Fruit fly (Drosophila melanogaster): Measurements from ENCODE around the gene CG14273.

Gene CG14273

DNA sequence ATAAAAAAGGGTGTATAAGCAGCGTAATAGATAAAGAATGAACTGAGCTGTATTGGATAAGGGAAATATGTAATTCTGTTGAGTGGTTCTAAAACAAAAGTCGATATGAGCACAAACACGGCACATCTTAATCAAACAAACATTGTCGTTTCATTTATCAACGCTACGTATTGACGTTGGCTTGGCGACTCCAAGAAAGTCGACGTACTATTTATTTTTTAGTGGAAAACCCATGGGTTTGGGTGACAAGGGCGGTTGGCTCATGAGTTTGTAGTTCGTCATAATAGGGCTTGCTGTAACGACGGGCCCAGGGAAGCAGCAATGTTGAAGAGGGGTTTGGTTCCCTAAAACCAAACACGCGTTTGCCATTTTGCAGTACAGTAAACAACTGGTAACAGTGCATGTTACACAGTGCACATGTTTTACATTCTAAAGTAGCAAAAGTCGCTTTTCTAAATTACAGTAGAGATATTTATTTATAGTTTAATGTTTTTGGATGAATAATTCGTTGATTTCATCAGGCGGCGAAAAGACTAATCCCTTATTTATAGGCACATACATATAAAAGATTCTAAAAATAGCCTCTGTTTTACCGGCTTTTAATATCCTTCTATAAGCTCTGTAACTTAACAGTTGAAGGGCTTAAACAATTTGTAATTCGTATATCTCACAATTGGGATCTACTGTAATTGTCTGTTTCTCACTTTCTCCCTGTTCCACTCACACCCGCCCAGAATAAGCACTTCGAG is 18.9 kb downstream of the CG14273 start:
- peak; percentile 46 for TF ChIP-seq lz (GFP tag; optimal IDR thresholded peaks at IDR 0.05)
- peak; percentile 30 to 62 for TF ChIP-seq ss (GFP tag; optimal IDR thresholded peaks at IDR 0.05)
- peak; percentile 56 for TF ChIP-seq CG3032 (tag; optimal IDR thresholded peaks at IDR 0.05)
- TF ChIP-seq Hr4 (GFP tag; optimal IDR thresholded peaks at IDR 0.05): peak; percentile 80
- TF ChIP-seq CG4318 (GFP tag; optimal IDR thresholded peaks at IDR 0.05): peak; percentile 5
- TF ChIP-seq Sox102F (GFP tag; optimal IDR thresholded peaks at IDR 0.05): peak; percentile 66
- TF ChIP-seq Sox14 (GFP tag; optimal IDR thresholded peaks at IDR 0.05): peak; percentile 50
- TF ChIP-seq Sox15 (GFP tag; optimal IDR thresholded peaks at IDR 0.05): peak; percentile 40
- TF ChIP-seq CG7368 (GFP tag; optimal IDR thresholded peaks at IDR 0.05): no peak
- TF ChIP-seq Eip93F (GFP tag; optimal IDR thresholded peaks at IDR 0.05): no peak
- TF ChIP-seq CG10631 (GFP tag; optimal IDR thresholded peaks at IDR 0.05): peak; percentile 42
- no peak for TF ChIP-seq CG16779 (tag; optimal IDR thresholded peaks at IDR 0.05)
- TF ChIP-seq CG6854 (GFP tag; optimal IDR thresholded peaks at IDR 0.05): peak; percentile 5
- TF ChIP-seq cyc (GFP tag; optimal IDR thresholded peaks at IDR 0.05): peak; percentile 49
- TF ChIP-seq Eip75B (GFP tag; optimal IDR thresholded peaks at IDR 0.05): peak; percentile 62
- TF ChIP-seq eg (GFP tag; IDR thresholded peaks at IDR 0.05): peak; percentile 43; the same call in 2 of the 3 replicates
- TF ChIP-seq CG11294 (GFP tag; IDR thresholded peaks at IDR 0.05): peak; percentile 27; the same call in 1 of the 2 replicates
- TF ChIP-seq dsx (GFP tag; optimal IDR thresholded peaks at IDR 0.05; ENCODE audit: poor library complexity, severe bottlenecking): peak; percentile 28
- TF ChIP-seq dac (GFP tag; optimal IDR thresholded peaks at IDR 0.05): no peak
- peak; percentile 69 for TF ChIP-seq OdsH (GFP tag; optimal IDR thresholded peaks at IDR 0.05)
- TF ChIP-seq CG10669 (GFP tag; optimal IDR thresholded peaks at IDR 0.05): peak; percentile 32
- TF ChIP-seq Ets96B (tag; optimal IDR thresholded peaks at IDR 0.05): peak; percentile 17
- peak; percentile 47 for TF ChIP-seq net (GFP tag; optimal IDR thresholded peaks at IDR 0.05)
- TF ChIP-seq Blimp-1 (GFP tag; optimal IDR thresholded peaks at IDR 0.05): peak; percentile 41
- TF ChIP-seq CG8319 (GFP tag; optimal IDR thresholded peaks at IDR 0.05): peak; percentile 27
- peak; percentile 68 for TF ChIP-seq Hr39 (GFP tag; optimal IDR thresholded peaks at IDR 0.05)
- peak; percentile 20 for TF ChIP-seq CG11902 (GFP tag; optimal IDR thresholded peaks at IDR 0.05)
- TF ChIP-seq Eip78C (GFP tag): peak; percentile 91
- TF ChIP-seq salr (GFP tag; optimal IDR thresholded peaks at IDR 0.05): peak in 1 of 2 experiments; percentile 52
- TF ChIP-seq CG34406 (GFP tag; optimal IDR thresholded peaks at IDR 0.05): peak; percentile 46
- TF ChIP-seq CG9139 (GFP tag; optimal IDR thresholded peaks at IDR 0.05): no peak
- TF ChIP-seq CG6163 (GFP tag; IDR thresholded peaks at IDR 0.05): peak; percentile 39; the same call in 1 of the 3 replicates
- TF ChIP-seq CG15336 (GFP tag; IDR thresholded peaks at IDR 0.05): peak; percentile 63
- peak; percentile 77 for TF ChIP-seq Met (GFP tag; optimal IDR thresholded peaks at IDR 0.05)
- TF ChIP-seq topi (GFP tag; optimal IDR thresholded peaks at IDR 0.05): peak; percentile 42
- peak; percentile 75 for TF ChIP-seq fkh (GFP tag; optimal IDR thresholded peaks at IDR 0.05)
- TF ChIP-seq CG3919 (GFP tag; optimal IDR thresholded peaks at IDR 0.05): no peak
- TF ChIP-seq CG8632 (GFP tag; optimal IDR thresholded peaks at IDR 0.05): peak; percentile 47
- TF ChIP-seq svp (GFP tag): peak; percentile 85
- peak; percentile 17 for TF ChIP-seq fd85E (GFP tag; optimal IDR thresholded peaks at IDR 0.05)
- peak; percentile 40 for TF ChIP-seq Ets21C (GFP tag; optimal IDR thresholded peaks at IDR 0.05)
- no peak for TF ChIP-seq Lpt (GFP tag; optimal IDR thresholded peaks at IDR 0.05)
- TF ChIP-seq CG1621 (tag; optimal IDR thresholded peaks at IDR 0.05): no peak
- TF ChIP-seq CG31627 (GFP tag; optimal IDR thresholded peaks at IDR 0.05): peak; percentile 69
- TF ChIP-seq acj6 (GFP tag; optimal IDR thresholded peaks at IDR 0.05): peak; percentile 67
- TF ChIP-seq CG11762 (GFP tag; optimal IDR thresholded peaks at IDR 0.05; ENCODE audit: insufficient read depth): no peak
- TF ChIP-seq CG6808 (GFP tag; optimal IDR thresholded peaks at IDR 0.05): peak; percentile 54
- peak; percentile 62 for TF ChIP-seq CG6792 (GFP tag; optimal IDR thresholded peaks at IDR 0.05)
- TF ChIP-seq CG6276 (GFP tag; optimal IDR thresholded peaks at IDR 0.05): peak; percentile 52
- TF ChIP-seq achi (GFP tag; optimal IDR thresholded peaks at IDR 0.05): peak; percentile 60

All from whole organism, prepupa.